Worm (Caenorhabditis elegans): ENCODE results near the gene fipr-12.

DNA sequence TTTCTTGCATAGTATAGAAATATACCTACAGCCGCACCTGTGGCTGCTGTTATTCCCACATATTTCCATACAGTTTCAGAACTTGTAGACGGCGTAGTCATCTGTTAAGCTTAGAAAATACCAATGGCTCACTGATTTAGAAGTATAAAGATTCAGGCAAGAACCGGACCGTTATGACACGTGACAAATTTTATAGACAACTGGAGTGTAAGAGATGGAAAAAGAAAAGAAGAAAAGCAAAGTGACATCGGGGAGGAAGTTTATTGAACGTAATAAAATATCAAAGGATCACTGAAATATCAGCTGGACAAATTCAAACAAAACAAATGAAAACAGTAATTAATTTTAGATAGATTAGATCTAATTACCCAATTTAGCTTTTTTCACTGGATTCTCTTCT is 43.0 kb downstream of the fipr-12 start, which contains the start of gene rmd-2:
- TF ChIP-seq elt-1 (tag; optimal IDR thresholded peaks at IDR 0.05; ENCODE audit: borderline replicate concordance, insufficient read depth) (no peak), snpc-4 (tag; optimal IDR thresholded peaks at IDR 0.05) (no peak), nhr-28 (tag; optimal IDR thresholded peaks at IDR 0.05) (no peak), elt-3 (tag; optimal IDR thresholded peaks at IDR 0.05) (no peak), mep-1 (tag; optimal IDR thresholded peaks at IDR 0.05) (no peak), ceh-43 (GFP tag; optimal IDR thresholded peaks at IDR 0.05) (no peak), lin-13 (tag; optimal IDR thresholded peaks at IDR 0.05) (no peak), ztf-11 (tag; optimal IDR thresholded peaks at IDR 0.05) (no peak)
